Worm (Caenorhabditis elegans) whole organism, midembryonic: Measurements from ENCODE around the gene pcm-1.

ENCODE experiments used
- cog-1 ChIP-seq: sonication (generic microtip); optimal IDR thresholded peaks from 2 replicates; lab custom pipeline; 2016; ENCODE audit warnings: missing genetic modification characterization, missing compliant biosample characterization
- flt-1 ChIP-seq: fragments of 200-800 bp; sonication (Bioruptor generic); IDR thresholded peaks from 2 replicates; pipeline ENCODE4 v1.3.6; 2022; ENCODE audit warnings: missing genetic modification characterization, missing compliant biosample characterization
- med-1 ChIP-seq: sonication (generic microtip); optimal IDR thresholded peaks from 2 replicates; lab custom pipeline; 2017; ENCODE audit warnings: missing genetic modification characterization, mild to moderate bottlenecking, missing compliant biosample characterization, antibody characterized with exemption, missing genetic modification reagents; ENCODE audit not compliant: insufficient read depth
- ztf-23 ChIP-seq: fragments of 200-800 bp; sonication (Bioruptor generic); IDR thresholded peaks from 2 replicates; pipeline ENCODE4 v1.3.6; 2022; ENCODE audit warnings: missing genetic modification reagents, missing genetic modification characterization, missing compliant biosample characterization

DNA sequence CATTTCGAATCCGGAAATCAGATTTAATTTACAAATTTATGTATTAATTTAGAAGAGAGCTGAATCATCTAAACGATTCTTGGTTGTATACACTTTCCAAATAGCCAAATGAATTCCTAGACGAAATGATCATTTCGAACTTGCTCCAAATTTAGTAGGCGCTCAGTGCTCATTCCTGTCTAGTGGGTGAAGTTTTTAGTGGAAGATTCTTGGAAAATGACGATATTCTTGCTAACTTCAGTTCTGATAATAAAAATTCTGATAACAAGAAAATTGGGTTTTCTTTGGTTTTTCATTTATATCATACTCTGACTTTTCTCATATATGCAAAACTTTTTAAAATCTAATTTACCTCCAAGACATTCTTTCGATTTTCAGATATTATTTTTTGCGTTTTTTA is 41.9 kb downstream of the pcm-1 start:
- TF ChIP-seq flt-1 (GFP tag; lab: Robert Waterston, UW), result no peak
- TF ChIP-seq ztf-23 (GFP tag; lab: Robert Waterston, UW), result no peak
- TF ChIP-seq cog-1 (tag; lab: Kevin White, UChicago), result no peak
- no peak for TF ChIP-seq med-1 (GFP tag; lab: Kevin White, UChicago)
